Fruit fly (Drosophila melanogaster) whole organism, embryonic: ENCODE results near the gene mRpL20.

ENCODE experiments used
- Adf1 ChIP-seq: fragments of 200-800 bp; sonication (Bioruptor generic); IDR thresholded peaks from 2 replicates; pipeline ENCODE4 v1.3.6; 2022; ENCODE audit warnings: missing biosample characterization, missing genetic modification characterization
- BtbVII ChIP-seq: fragments of 200-800 bp; sonication (Bioruptor generic); optimal IDR thresholded peaks from 3 replicates; lab custom pipeline; 2017; ENCODE audit warnings: missing biosample characterization, mild to moderate bottlenecking, missing genetic modification characterization
- CG10431 ChIP-seq: fragments of 200-800 bp; sonication (Bioruptor generic); optimal IDR thresholded peaks from 3 replicates; lab custom pipeline; 2018; ENCODE audit warnings: missing biosample characterization, mild to moderate bottlenecking, missing genetic modification characterization
- CG11456 ChIP-seq: fragments of 200-800 bp; sonication (Bioruptor generic); IDR thresholded peaks from 3 replicates; pipeline ENCODE4 v1.3.6; 2022; ENCODE audit warnings: missing biosample characterization, missing genetic modification characterization
- CG11695 ChIP-seq: fragments of 200-800 bp; sonication (Bioruptor generic); IDR thresholded peaks from 3 replicates; pipeline ENCODE4 v1.3.6; 2022; ENCODE audit warnings: missing biosample characterization, missing genetic modification characterization
- CG13123 ChIP-seq: fragments of 200-800 bp; sonication (Bioruptor generic); optimal IDR thresholded peaks from 2 replicates; lab custom pipeline; 2016; ENCODE audit warnings: missing biosample characterization, missing genetic modification characterization
- CG15269 ChIP-seq: fragments of 200-800 bp; sonication (Bioruptor generic); optimal IDR thresholded peaks from 2 replicates; lab custom pipeline; 2018; ENCODE audit warnings: missing biosample characterization, mild to moderate bottlenecking, missing genetic modification characterization, moderate library complexity
- CG1529 ChIP-seq: fragments of 200-800 bp; sonication (Bioruptor generic); optimal IDR thresholded peaks from 3 replicates; lab custom pipeline; 2018; ENCODE audit warnings: missing biosample characterization, missing genetic modification characterization
- CG17802 ChIP-seq: fragments of 200-800 bp; sonication (Bioruptor generic); optimal IDR thresholded peaks from 2 replicates; lab custom pipeline; 2018; ENCODE audit warnings: missing biosample characterization, mild to moderate bottlenecking, missing genetic modification characterization, moderate library complexity
- CG1832 ChIP-seq: fragments of 200-800 bp; sonication (Bioruptor generic); optimal IDR thresholded peaks from 2 replicates; lab custom pipeline; 2017; ENCODE audit warnings: missing biosample characterization, mild to moderate bottlenecking, missing genetic modification characterization, inconsistent platforms
- CG2116 ChIP-seq: fragments of 200-800 bp; sonication (Bioruptor generic); optimal IDR thresholded peaks from 3 replicates; lab custom pipeline; 2018; ENCODE audit warnings: missing biosample characterization, mild to moderate bottlenecking, missing genetic modification characterization
- CG2889 ChIP-seq: fragments of 200-800 bp; sonication (Bioruptor generic); IDR thresholded peaks from 3 replicates; pipeline ENCODE4 v1.3.6; 2022; ENCODE audit warnings: missing biosample characterization, missing genetic modification characterization
- CG31365 ChIP-seq: fragments of 200-800 bp; sonication (Bioruptor generic); optimal IDR thresholded peaks from 2 replicates; lab custom pipeline; 2018; ENCODE audit warnings: missing biosample characterization, mild to moderate bottlenecking, missing genetic modification characterization
- CG31388 ChIP-seq: fragments of 200-800 bp; sonication (Bioruptor generic); optimal IDR thresholded peaks from 2 replicates; lab custom pipeline; 2016; ENCODE audit warnings: missing biosample characterization, missing genetic modification characterization
- CG3838 ChIP-seq: fragments of 200-800 bp; sonication (Bioruptor generic); optimal IDR thresholded peaks from 3 replicates; lab custom pipeline; 2016; ENCODE audit warnings: missing biosample characterization, missing genetic modification characterization
- CG3995 ChIP-seq: fragments of 200-800 bp; sonication (Bioruptor generic); optimal IDR thresholded peaks from 3 replicates; lab custom pipeline; 2016; ENCODE audit warnings: missing biosample characterization, missing genetic modification characterization
- CG42726 ChIP-seq: fragments of 200-800 bp; sonication (Bioruptor generic); IDR thresholded peaks from 2 replicates; pipeline ENCODE4 v1.3.6; 2022; ENCODE audit warnings: missing biosample characterization, missing genetic modification characterization; ENCODE audit not compliant: partially characterized antibody
- CG4282 ChIP-seq: fragments of 200-800 bp; sonication (Bioruptor generic); optimal IDR thresholded peaks from 2 replicates; lab custom pipeline; 2016; ENCODE audit warnings: missing biosample characterization, missing genetic modification characterization
- CG4854 ChIP-seq: fragments of 200-800 bp; sonication (Bioruptor generic); optimal IDR thresholded peaks from 2 replicates; lab custom pipeline; 2016; ENCODE audit warnings: missing biosample characterization, missing genetic modification characterization, inconsistent platforms
- CG7357 ChIP-seq: fragments of 200-800 bp; sonication (Bioruptor generic); IDR thresholded peaks from 3 replicates; pipeline ENCODE4 v1.3.6; 2022; ENCODE audit warnings: missing biosample characterization, missing genetic modification characterization
- CG7745 ChIP-seq: fragments of 200-800 bp; sonication (Bioruptor generic); optimal IDR thresholded peaks from 2 replicates; lab custom pipeline; 2018; ENCODE audit warnings: missing biosample characterization, mild to moderate bottlenecking, missing genetic modification characterization, moderate library complexity
- CG8281 ChIP-seq: fragments of 200-800 bp; sonication (Bioruptor generic); optimal IDR thresholded peaks from 2 replicates; lab custom pipeline; 2018; ENCODE audit warnings: missing biosample characterization, mild to moderate bottlenecking, missing genetic modification characterization, moderate library complexity
- CG9876 ChIP-seq: fragments of 200-800 bp; sonication (Bioruptor generic); optimal IDR thresholded peaks from 2 replicates; lab custom pipeline; 2016; ENCODE audit warnings: missing biosample characterization, missing genetic modification characterization
- CrebB ChIP-seq: fragments of 200-800 bp; sonication (Bioruptor generic); optimal IDR thresholded peaks from 3 replicates; lab custom pipeline; 2018; ENCODE audit warnings: missing biosample characterization, mild to moderate bottlenecking, missing genetic modification characterization
- Dip2 ChIP-seq: fragments of 200-800 bp; sonication (Bioruptor generic); IDR thresholded peaks from 2 replicates; pipeline ENCODE4 v1.3.6; 2022; ENCODE audit warnings: missing biosample characterization, missing genetic modification characterization
- Dp ChIP-seq: fragments of 200-800 bp; sonication (Bioruptor generic); optimal IDR thresholded peaks from 2 replicates; lab custom pipeline; 2018; ENCODE audit warnings: missing biosample characterization, mild to moderate bottlenecking, missing genetic modification characterization, moderate library complexity
- Fer3 ChIP-seq: fragments of 200-800 bp; sonication (Bioruptor generic); optimal IDR thresholded peaks from 2 replicates; lab custom pipeline; 2018; ENCODE audit warnings: missing biosample characterization, mild to moderate bottlenecking, missing genetic modification characterization, moderate library complexity
- Lpt ChIP-seq: fragments of >200 bp; optimal IDR thresholded peaks from 2 replicates; lab custom pipeline; 2018; ENCODE audit warnings: missing biosample characterization, missing genetic modification characterization
- Mad ChIP-seq: fragments of 200-800 bp; sonication (Bioruptor generic); optimal IDR thresholded peaks from 2 replicates; lab custom pipeline; 2016; ENCODE audit warnings: missing biosample characterization, missing genetic modification characterization
- NC2α ChIP-seq: fragments of 200-800 bp; sonication (Bioruptor generic); optimal IDR thresholded peaks from 2 replicates; lab custom pipeline; 2016; ENCODE audit warnings: missing biosample characterization, missing genetic modification characterization
- Sin3A ChIP-seq: fragments of >200 bp; optimal IDR thresholded peaks from 2 replicates; lab custom pipeline; 2018
- ap ChIP-seq: fragments of 200-800 bp; sonication (Bioruptor generic); IDR thresholded peaks from 2 replicates; pipeline ENCODE4 v1.3.6; 2022; ENCODE audit warnings: missing biosample characterization, missing genetic modification characterization
- ara ChIP-seq: fragments of 200-800 bp; sonication (Bioruptor generic); IDR thresholded peaks from 2 replicates; pipeline ENCODE4 v1.3.6; 2022; ENCODE audit warnings: missing biosample characterization, missing genetic modification characterization
- br ChIP-seq: fragments of >200 bp; optimal IDR thresholded peaks from 2 replicates; lab custom pipeline; 2017
- da ChIP-seq: fragments of 200-800 bp; sonication (Bioruptor generic); optimal IDR thresholded peaks from 2 replicates; lab custom pipeline; 2016; ENCODE audit warnings: missing biosample characterization, missing genetic modification characterization
- ems ChIP-seq: fragments of 200-800 bp; sonication (Bioruptor generic); optimal IDR thresholded peaks from 3 replicates; lab custom pipeline; 2016; ENCODE audit warnings: missing biosample characterization, missing genetic modification characterization
- exex ChIP-seq: fragments of 200-800 bp; sonication (Bioruptor generic); optimal IDR thresholded peaks from 4 replicates; lab custom pipeline; 2018; ENCODE audit warnings: missing biosample characterization, mild to moderate bottlenecking, missing genetic modification characterization, moderate library complexity
- gce ChIP-seq: fragments of 200-800 bp; sonication (Bioruptor generic); IDR thresholded peaks from 3 replicates; pipeline ENCODE4 v1.3.6; 2022; ENCODE audit warnings: missing biosample characterization, missing genetic modification characterization
- gcm2 ChIP-seq: fragments of 200-800 bp; sonication (Bioruptor generic); optimal IDR thresholded peaks from 2 replicates; lab custom pipeline; 2016; ENCODE audit warnings: missing biosample characterization, missing genetic modification characterization
- gfzf ChIP-seq: fragments of 200-800 bp; sonication (Bioruptor generic); optimal IDR thresholded peaks from 2 replicates; lab custom pipeline; 2016; ENCODE audit warnings: missing biosample characterization, mild to moderate bottlenecking, missing genetic modification characterization, moderate library complexity
- h ChIP-seq: fragments of >200 bp; optimal IDR thresholded peaks from 2 replicates; lab custom pipeline; 2017
- hb ChIP-seq: fragments of 200-800 bp; sonication (Bioruptor generic); IDR thresholded peaks from 3 replicates; pipeline ENCODE4 v1.3.6; 2022; ENCODE audit warnings: missing biosample characterization, missing genetic modification characterization; ENCODE audit not compliant: partially characterized antibody
- insv ChIP-seq, 2 experiments: fragments of 200-800 bp; sonication (Bioruptor generic); optimal IDR thresholded peaks; 3 replicates each; lab custom pipeline; 2016 to 2018; ENCODE audit warnings: missing biosample characterization in 2 of 2, missing genetic modification characterization in 2 of 2
- oc ChIP-seq: fragments of 200-800 bp; sonication (Bioruptor generic); optimal IDR thresholded peaks from 2 replicates; lab custom pipeline; 2018; ENCODE audit warnings: missing biosample characterization, mild to moderate bottlenecking, missing genetic modification characterization, moderate library complexity
- rib ChIP-seq: fragments of 200-800 bp; sonication (Bioruptor generic); IDR thresholded peaks from 2 replicates; pipeline ENCODE4 v1.3.6; 2022; ENCODE audit warnings: missing biosample characterization, missing genetic modification characterization
- sens-2 ChIP-seq: fragments of 200-800 bp; sonication (Bioruptor generic); IDR thresholded peaks from 2 replicates; pipeline ENCODE4 v1.3.6; 2022; ENCODE audit warnings: missing biosample characterization, missing genetic modification characterization
- seq ChIP-seq: fragments of 200-800 bp; sonication (Bioruptor generic); IDR thresholded peaks from 2 replicates; pipeline ENCODE4 v1.3.6; 2022; ENCODE audit warnings: missing biosample characterization, missing genetic modification characterization
- sqz ChIP-seq: fragments of 200-800 bp; sonication (Bioruptor generic); optimal IDR thresholded peaks from 3 replicates; lab custom pipeline; 2018; ENCODE audit warnings: missing biosample characterization, mild to moderate bottlenecking, missing genetic modification characterization
- twi ChIP-seq: fragments of 200-800 bp; optimal IDR thresholded peaks from 2 replicates; lab custom pipeline; 2019; ENCODE audit warnings: missing biosample characterization, mild to moderate bottlenecking, missing genetic modification characterization, moderate library complexity
- wek ChIP-seq: fragments of 200-800 bp; sonication (Bioruptor generic); optimal IDR thresholded peaks from 3 replicates; lab custom pipeline; 2018; ENCODE audit warnings: missing biosample characterization, mild to moderate bottlenecking, missing genetic modification characterization, moderate library complexity
- zen ChIP-seq: fragments of 200-800 bp; sonication (Bioruptor generic); optimal IDR thresholded peaks from 3 replicates; lab custom pipeline; 2018; ENCODE audit warnings: missing biosample characterization, mild to moderate bottlenecking, missing genetic modification characterization, moderate library complexity

Gene mRpL20

dm6 chr3L:13022854-13023560 is 5.3 kb upstream of the mRpL20 start, which contains the start of gene RpS12 (continued):
- peak; percentile 91 for TF ChIP-seq CG11456
- TF ChIP-seq CG1529 (GFP tag; lab: Kevin White, UChicago), result peak; percentile 2
- TF ChIP-seq sens-2 (GFP tag; lab: Robert Waterston, UW), result peak; percentile 75
- TF ChIP-seq CG10431 (GFP tag; lab: Kevin White, UChicago), result peak; percentile 75
- TF ChIP-seq sqz, result peak; percentile 62
- peak; percentile 20 for TF ChIP-seq oc (tag; lab: Kevin White, UChicago)
- peak; percentile 83 for TF ChIP-seq CrebB (tag; lab: Kevin White, UChicago)
- TF ChIP-seq CG9876 (GFP tag; lab: Kevin White, UChicago), result peak; percentile 88
- TF ChIP-seq exex (tag; lab: Kevin White, UChicago), result peak; percentile 38
- peak; percentile 84 for TF ChIP-seq CG7357
- TF ChIP-seq CG1832, result no peak
- TF ChIP-seq insv (GFP tag; optimal IDR thresholded peaks at IDR 0.05; lab: Kevin White, UChicago), result peak in 1 of 2 experiments; percentile 62
- TF ChIP-seq BtbVII (GFP tag; lab: Kevin White, UChicago), result peak; percentile 77
- TF ChIP-seq br, result no peak
- peak; percentile 99 for TF ChIP-seq CG2116 (GFP tag; lab: Kevin White, UChicago)
- no peak for TF ChIP-seq CG31388 (GFP tag; lab: Kevin White, UChicago)
- peak; percentile 65 for TF ChIP-seq CG3995
- TF ChIP-seq Sin3A (lab: Kevin White, UChicago), result no peak
- no peak for TF ChIP-seq h
- TF ChIP-seq wek (GFP tag; lab: Kevin White, UChicago), result peak; percentile 88
- peak; percentile 79 for TF ChIP-seq CG31365 (tag; lab: Kevin White, UChicago)
- TF ChIP-seq Mad (GFP tag; lab: Kevin White, UChicago), result peak; percentile 55
- 0 out of 3 replicates have a peak, but pooled peaks have one; percentile 39 for TF ChIP-seq CG2889
- TF ChIP-seq Dip2, result no peak
- TF ChIP-seq gce (GFP tag; lab: Robert Waterston, UW), result peak; percentile 84
- TF ChIP-seq hb (GFP tag; lab: Robert Waterston, UW), result peak; percentile 82
- peak; percentile 44 for TF ChIP-seq CG8281
- peak; percentile 67 for TF ChIP-seq NC2α (GFP tag; lab: Kevin White, UChicago)
- TF ChIP-seq ems (GFP tag; lab: Kevin White, UChicago), result peak; percentile 68
- peak; percentile 17; the same call in 1 of the 2 replicates for TF ChIP-seq rib (GFP tag; lab: Robert Waterston, UW)
- peak; percentile 83 for TF ChIP-seq gcm2 (GFP tag; lab: Kevin White, UChicago)
- peak; percentile 71 for TF ChIP-seq CG4854 (GFP tag; lab: Kevin White, UChicago)
- TF ChIP-seq Dp (GFP tag; lab: Kevin White, UChicago), result peak; percentile 6
- TF ChIP-seq CG17802, result peak; percentile 82
- TF ChIP-seq Adf1 (GFP tag; lab: Robert Waterston, UW), result peak; percentile 7; the same call in 1 of the 2 replicates
- TF ChIP-seq seq (GFP tag; lab: Robert Waterston, UW), result peak; percentile 57
- TF ChIP-seq CG15269, result peak; percentile 64
- peak; percentile 68 for TF ChIP-seq ap
- 0 out of 2 replicates have a peak, but pooled peaks have one; percentile 3 for TF ChIP-seq ara (GFP tag; lab: Robert Waterston, UW)
- TF ChIP-seq Fer3 (tag; lab: Kevin White, UChicago), result peak; percentile 84
- peak; percentile 18 for TF ChIP-seq gfzf
- peak; percentile 86 for TF ChIP-seq CG42726
- peak; percentile 57 for TF ChIP-seq CG13123
- TF ChIP-seq CG4282 (GFP tag; lab: Kevin White, UChicago), result peak; percentile 62
- peak; percentile 52 for TF ChIP-seq zen
- peak; percentile 24 for TF ChIP-seq twi
- TF ChIP-seq CG3838 (GFP tag; lab: Kevin White, UChicago), result peak; percentile 49
- peak; percentile 61 for TF ChIP-seq da
- peak; percentile 51 for TF ChIP-seq CG7745 (tag; lab: Kevin White, UChicago)
- no peak for TF ChIP-seq CG11695 (GFP tag; lab: Robert Waterston, UW)
- no peak for TF ChIP-seq Lpt (GFP tag; lab: Kevin White, UChicago)
